Fruit fly (Drosophila melanogaster) whole organism, embryonic: ENCODE measurements around the gene CG3764.

Experiments
- Bteb2 ChIP-seq: fragments of 200-800 bp; sonication (Bioruptor generic); optimal IDR thresholded peaks from 2 replicates; lab custom pipeline; 2016; ENCODE audit warnings: missing biosample characterization, missing genetic modification characterization
- CG10147 ChIP-seq: fragments of 200-800 bp; sonication (Bioruptor generic); optimal IDR thresholded peaks from 2 replicates; lab custom pipeline; 2019; ENCODE audit warnings: missing biosample characterization, mild to moderate bottlenecking, missing genetic modification characterization, moderate library complexity
- CG10209 ChIP-seq: fragments of 200-800 bp; sonication (Bioruptor generic); optimal IDR thresholded peaks from 3 replicates; lab custom pipeline; 2017; ENCODE audit warnings: missing biosample characterization, mild to moderate bottlenecking, missing genetic modification characterization, missing genetic modification reagents
- CG10267 ChIP-seq: fragments of 200-800 bp; sonication (Bioruptor generic); optimal IDR thresholded peaks from 2 replicates; lab custom pipeline; 2018; ENCODE audit warnings: missing biosample characterization, mild to moderate bottlenecking, missing genetic modification characterization, moderate library complexity
- CG10274 ChIP-seq: fragments of 200-800 bp; sonication (Bioruptor generic); optimal IDR thresholded peaks from 3 replicates; lab custom pipeline; 2017; ENCODE audit warnings: missing biosample characterization, mild to moderate bottlenecking, missing genetic modification characterization
- CG10321 ChIP-seq: fragments of 200-800 bp; sonication (Bioruptor generic); IDR thresholded peaks from 2 replicates; pipeline ENCODE4 v1.3.6; 2022; ENCODE audit warnings: missing biosample characterization, missing genetic modification characterization
- CG10462 ChIP-seq: fragments of 200-800 bp; sonication (Bioruptor generic); optimal IDR thresholded peaks from 2 replicates; lab custom pipeline; 2016; ENCODE audit warnings: missing biosample characterization, missing genetic modification characterization
- CG12769 ChIP-seq: fragments of 200-800 bp; sonication (Bioruptor generic); optimal IDR thresholded peaks from 2 replicates; lab custom pipeline; 2019; ENCODE audit warnings: missing biosample characterization, mild to moderate bottlenecking, missing genetic modification characterization, moderate library complexity
- CG14014 ChIP-seq: fragments of 200-800 bp; sonication (Bioruptor generic); IDR thresholded peaks from 2 replicates; pipeline ENCODE4 v1.3.6; 2022; ENCODE audit warnings: missing biosample characterization, missing genetic modification characterization
- CG14050 ChIP-seq: fragments of 200-800 bp; sonication (Bioruptor generic); IDR thresholded peaks from 3 replicates; pipeline ENCODE4 v1.3.6; 2022; ENCODE audit warnings: missing biosample characterization, missing genetic modification characterization
- CG14667 ChIP-seq: fragments of 200-800 bp; sonication (Bioruptor generic); IDR thresholded peaks from 2 replicates; pipeline ENCODE4 v1.3.6; 2022; ENCODE audit warnings: missing biosample characterization, missing genetic modification characterization
- CG16779 ChIP-seq: fragments of 200-800 bp; sonication (Bioruptor generic); IDR thresholded peaks from 2 replicates; pipeline ENCODE4 v1.3.6; 2022; ENCODE audit warnings: missing biosample characterization, missing genetic modification characterization
- CG17186 ChIP-seq: fragments of 200-800 bp; sonication (Bioruptor generic); optimal IDR thresholded peaks from 3 replicates; lab custom pipeline; 2017; ENCODE audit warnings: missing biosample characterization, missing genetic modification reagents, missing genetic modification characterization
- CG18011 ChIP-seq: fragments of 200-800 bp; sonication (Bioruptor generic); optimal IDR thresholded peaks from 2 replicates; lab custom pipeline; 2017; ENCODE audit warnings: missing biosample characterization, missing genetic modification characterization, mild to moderate bottlenecking, moderate library complexity, missing genotype
- CG3065 ChIP-seq: fragments of 200-800 bp; sonication (Bioruptor generic); optimal IDR thresholded peaks from 2 replicates; lab custom pipeline; 2016; ENCODE audit warnings: missing biosample characterization, missing genetic modification characterization
- CG3281 ChIP-seq: fragments of 200-800 bp; sonication (Bioruptor generic); optimal IDR thresholded peaks from 3 replicates; lab custom pipeline; 2017; ENCODE audit warnings: missing biosample characterization, mild to moderate bottlenecking, missing genetic modification characterization
- CG3847 ChIP-seq: fragments of 200-800 bp; sonication (Bioruptor generic); IDR thresholded peaks from 2 replicates; pipeline ENCODE4 v1.3.6; 2022; ENCODE audit warnings: missing biosample characterization, missing genetic modification characterization
- CG6175 ChIP-seq: fragments of 200-800 bp; sonication (Bioruptor generic); IDR thresholded peaks from 3 replicates; pipeline ENCODE4 v1.3.6; 2022; ENCODE audit warnings: missing biosample characterization, missing genetic modification characterization
- CG7928 ChIP-seq: fragments of 200-800 bp; sonication (Bioruptor generic); optimal IDR thresholded peaks from 2 replicates; lab custom pipeline; 2017; ENCODE audit warnings: missing biosample characterization, mild to moderate bottlenecking, missing genetic modification characterization
- CG8290 ChIP-seq, 3 experiments: fragments of 200-800 bp; sonication (Bioruptor generic); optimal IDR thresholded peaks; 2 replicates each; lab custom pipeline; 2016 to 2019; ENCODE audit warnings: missing biosample characterization in 3 of 3, missing genetic modification characterization in 3 of 3, mild to moderate bottlenecking in 2 of 3, moderate library complexity in 1 of 3
- CG8359 ChIP-seq: fragments of 200-800 bp; sonication (Bioruptor generic); optimal IDR thresholded peaks from 2 replicates; lab custom pipeline; 2017; ENCODE audit warnings: missing biosample characterization, mild to moderate bottlenecking, missing genetic modification characterization, borderline replicate concordance
- Camta ChIP-seq: fragments of 200-800 bp; sonication (Bioruptor generic); optimal IDR thresholded peaks from 2 replicates; lab custom pipeline; 2016; ENCODE audit warnings: missing biosample characterization, missing genetic modification characterization
- Dad ChIP-seq: fragments of 200-800 bp; sonication (Bioruptor generic); optimal IDR thresholded peaks from 3 replicates; lab custom pipeline; 2016; ENCODE audit warnings: missing biosample characterization, missing genetic modification characterization
- Hand ChIP-seq: fragments of 200-800 bp; sonication (Bioruptor generic); optimal IDR thresholded peaks from 2 replicates; lab custom pipeline; 2017; ENCODE audit warnings: mild to moderate bottlenecking, missing biosample characterization, missing genetic modification reagents, missing genetic modification characterization
- HmgZ ChIP-seq: fragments of 200-800 bp; sonication (Bioruptor generic); optimal IDR thresholded peaks from 2 replicates; lab custom pipeline; 2018; ENCODE audit warnings: missing biosample characterization, mild to moderate bottlenecking, missing genetic modification characterization
- Hr51 ChIP-seq, 2 experiments: fragments of 200-800 bp; sonication (Bioruptor generic); optimal IDR thresholded peaks; 2 replicates in 1 of 2; 3 replicates in 1 of 2; lab custom pipeline; 2016 to 2018; ENCODE audit warnings: missing biosample characterization in 2 of 2, missing genetic modification characterization in 2 of 2, mild to moderate bottlenecking in 1 of 2, moderate library complexity in 1 of 2
- Nf-YA ChIP-seq: fragments of 200-800 bp; sonication (Bioruptor generic); IDR thresholded peaks from 2 replicates; pipeline ENCODE4 v1.3.6; 2022; ENCODE audit warnings: missing biosample characterization, missing genetic modification characterization
- Opbp ChIP-seq: fragments of 200-800 bp; sonication (Bioruptor generic); IDR thresholded peaks from 3 replicates; pipeline ENCODE4 v1.3.6; 2022; ENCODE audit warnings: missing biosample characterization, missing genetic modification characterization; ENCODE audit not compliant: partially characterized antibody
- PHDP ChIP-seq: fragments of 200-800 bp; sonication (Bioruptor generic); optimal IDR thresholded peaks from 3 replicates; lab custom pipeline; 2018; ENCODE audit warnings: missing biosample characterization, mild to moderate bottlenecking, missing genetic modification characterization, moderate library complexity
- Usf ChIP-seq: fragments of 200-800 bp; sonication (Bioruptor generic); optimal IDR thresholded peaks from 2 replicates; lab custom pipeline; 2017; ENCODE audit warnings: missing genotype, missing biosample characterization, missing genetic modification characterization
- ara ChIP-seq: fragments of 200-800 bp; sonication (Bioruptor generic); IDR thresholded peaks from 2 replicates; pipeline ENCODE4 v1.3.6; 2022; ENCODE audit warnings: missing biosample characterization, missing genetic modification characterization
- ase ChIP-seq: fragments of 200-800 bp; sonication (Bioruptor generic); IDR thresholded peaks from 3 replicates; pipeline ENCODE4 v1.3.6; 2022; ENCODE audit warnings: missing biosample characterization, missing genetic modification characterization
- ash1 ChIP-seq: fragments of 200-800 bp; sonication (Bioruptor generic); optimal IDR thresholded peaks from 2 replicates; lab custom pipeline; 2018; ENCODE audit warnings: missing biosample characterization, mild to moderate bottlenecking, missing genetic modification characterization
- cato ChIP-seq: fragments of 200-800 bp; sonication (Bioruptor generic); optimal IDR thresholded peaks from 2 replicates; lab custom pipeline; 2016; ENCODE audit warnings: missing biosample characterization, missing genetic modification characterization, borderline replicate concordance
- chm ChIP-seq: fragments of 200-800 bp; sonication (Bioruptor generic); IDR thresholded peaks from 2 replicates; pipeline ENCODE4 v1.3.6; 2022; ENCODE audit warnings: missing biosample characterization, missing genetic modification characterization
- ci ChIP-seq: fragments of 200-800 bp; sonication (Bioruptor generic); IDR thresholded peaks from 3 replicates; pipeline ENCODE4 v1.3.6; 2022; ENCODE audit warnings: missing biosample characterization, missing genetic modification characterization
- fd64A ChIP-seq: fragments of 200-800 bp; sonication (Bioruptor generic); optimal IDR thresholded peaks from 3 replicates; lab custom pipeline; 2018; ENCODE audit warnings: missing biosample characterization, mild to moderate bottlenecking, missing genetic modification characterization
- gfzf ChIP-seq: fragments of 200-800 bp; sonication (Bioruptor generic); optimal IDR thresholded peaks from 2 replicates; lab custom pipeline; 2016; ENCODE audit warnings: missing biosample characterization, mild to moderate bottlenecking, missing genetic modification characterization, moderate library complexity
- insv ChIP-seq, 2 experiments: fragments of 200-800 bp; sonication (Bioruptor generic); optimal IDR thresholded peaks; 3 replicates each; lab custom pipeline; 2016 to 2018; ENCODE audit warnings: missing biosample characterization in 2 of 2, missing genetic modification characterization in 2 of 2
- kah ChIP-seq: fragments of 200-800 bp; sonication (Bioruptor generic); optimal IDR thresholded peaks from 2 replicates; lab custom pipeline; 2018; ENCODE audit warnings: missing biosample characterization, mild to moderate bottlenecking, missing genetic modification characterization
- nau ChIP-seq: fragments of 200-800 bp; sonication (Bioruptor generic); optimal IDR thresholded peaks from 3 replicates; lab custom pipeline; 2017; ENCODE audit warnings: missing biosample characterization, mild to moderate bottlenecking, missing genetic modification characterization, missing genetic modification reagents
- peb ChIP-seq: fragments of 200-800 bp; sonication (Bioruptor generic); IDR thresholded peaks from 2 replicates; pipeline ENCODE4 v1.3.6; 2022; ENCODE audit warnings: missing biosample characterization, missing genetic modification characterization
- psq ChIP-seq: fragments of 200-800 bp; sonication (Bioruptor generic); optimal IDR thresholded peaks from 2 replicates; lab custom pipeline; 2017; ENCODE audit warnings: missing biosample characterization, missing genetic modification characterization
- sima ChIP-seq: fragments of 200-800 bp; sonication (Bioruptor generic); optimal IDR thresholded peaks from 2 replicates; lab custom pipeline; 2016; ENCODE audit warnings: missing biosample characterization, missing genetic modification characterization
- slou ChIP-seq: fragments of 200-800 bp; sonication (Bioruptor generic); optimal IDR thresholded peaks from 3 replicates; lab custom pipeline; 2016; ENCODE audit warnings: missing biosample characterization, missing genetic modification characterization
- sna ChIP-seq: fragments of 200-800 bp; sonication (Bioruptor generic); IDR thresholded peaks from 2 replicates; pipeline ENCODE4 v1.3.6; 2022; ENCODE audit warnings: missing biosample characterization, missing genetic modification characterization; ENCODE audit not compliant: partially characterized antibody
- tna ChIP-seq: fragments of 200-800 bp; sonication (Bioruptor generic); IDR thresholded peaks from 2 replicates; pipeline ENCODE4 v1.3.6; 2022; ENCODE audit warnings: missing biosample characterization, missing genetic modification characterization; ENCODE audit not compliant: partially characterized antibody
- yki ChIP-seq: fragments of >200 bp; optimal IDR thresholded peaks from 3 replicates; lab custom pipeline; 2018

Gene CG3764

dm6 chr3L:17015663-17016575, 3.6 kb upstream of the CG3764 start, which contains the start of the genes CG6664 and CG7728 (continued):
- TF ChIP-seq tna (GFP tag; lab: Robert Waterston, UW) (peak; percentile 31; the same call in 1 of the 2 replicates), CG14014 (GFP tag; lab: Robert Waterston, UW) (peak; percentile 25), ash1 (GFP tag; lab: Kevin White, UChicago) (no peak), nau (GFP tag; lab: Kevin White, UChicago) (no peak), sima (GFP tag; lab: Kevin White, UChicago) (no peak), CG10147 (GFP tag; lab: Kevin White, UChicago) (no peak), cato (GFP tag; lab: Kevin White, UChicago) (no peak), CG10274 (GFP tag; lab: Kevin White, UChicago) (no peak), gfzf (GFP tag; lab: Kevin White, UChicago) (peak; percentile 83), HmgZ (tag; lab: Kevin White, UChicago) (no peak), CG18011 (GFP tag; lab: Kevin White, UChicago) (peak; percentile 1), sna (peak; percentile 36; the same call in 1 of the 2 replicates), CG14667 (peak; percentile 13; the same call in 1 of the 2 replicates), ci (GFP tag; lab: Robert Waterston, UW) (peak; percentile 70), insv (GFP tag; optimal IDR thresholded peaks at IDR 0.05; lab: Kevin White, UChicago) (no peak), CG6175 (GFP tag; lab: Robert Waterston, UW) (no peak), Nf-YA (GFP tag; lab: Robert Waterston, UW) (no peak), CG16779 (no peak), CG10267 (tag; lab: Kevin White, UChicago) (peak; percentile 35), Dad (GFP tag; lab: Kevin White, UChicago) (peak; percentile 5), CG12769 (no peak), slou (no peak), yki (lab: Kevin White, UChicago) (no peak), PHDP (no peak), CG8290 (GFP tag; optimal IDR thresholded peaks at IDR 0.05; lab: Kevin White, UChicago) (peak; percentile 5), CG8290 (tag; optimal IDR thresholded peaks at IDR 0.05; lab: Kevin White, UChicago) (peak; percentile 27 to 47), CG3065 (GFP tag; lab: Kevin White, UChicago) (no peak), chm (peak; percentile 57; the same call in 1 of the 2 replicates), Opbp (GFP tag; lab: Robert Waterston, UW) (peak; percentile 16; the same call in 2 of the 3 replicates), CG8359 (GFP tag; lab: Kevin White, UChicago) (no peak), Bteb2 (GFP tag; lab: Kevin White, UChicago) (no peak), Camta (GFP tag; lab: Kevin White, UChicago) (peak; percentile 13), ase (GFP tag; lab: Robert Waterston, UW) (no peak), CG3281 (GFP tag; lab: Kevin White, UChicago) (no peak), Hr51 (GFP tag; optimal IDR thresholded peaks at IDR 0.05; lab: Kevin White, UChicago) (no peak), CG10321 (GFP tag; lab: Robert Waterston, UW) (no peak), kah (no peak), CG17186 (GFP tag; lab: Kevin White, UChicago) (peak; percentile 12), ara (GFP tag; lab: Robert Waterston, UW) (no peak), peb (GFP tag; lab: Robert Waterston, UW) (no peak), CG14050 (GFP tag; lab: Robert Waterston, UW) (0 out of 3 replicates have a peak, but pooled peaks have one; percentile 11), psq (GFP tag; lab: Kevin White, UChicago) (no peak), Hand (GFP tag; lab: Kevin White, UChicago) (no peak), CG10462 (GFP tag; lab: Kevin White, UChicago) (no peak), CG10209 (GFP tag; lab: Kevin White, UChicago) (no peak), Usf (GFP tag; lab: Kevin White, UChicago) (no peak), CG7928 (peak; percentile 91), fd64A (no peak), CG3847 (GFP tag; lab: Robert Waterston, UW) (peak; percentile 52)
